Fruit fly (Drosophila melanogaster) whole organism, embryonic: ENCODE results near the gene UQCR-6.4L.

ENCODE experiments used
- CG10209 ChIP-seq: fragments of 200-800 bp; sonication (Bioruptor generic); optimal IDR thresholded peaks from 3 replicates; lab custom pipeline; 2017; ENCODE audit warnings: missing biosample characterization, mild to moderate bottlenecking, missing genetic modification characterization, missing genetic modification reagents
- CG11504 ChIP-seq: fragments of 200-800 bp; sonication (Bioruptor generic); optimal IDR thresholded peaks from 3 replicates; lab custom pipeline; 2019; ENCODE audit warnings: missing biosample characterization, mild to moderate bottlenecking, missing genetic modification characterization, moderate library complexity
- CG12071 ChIP-seq: fragments of 200-800 bp; sonication (Bioruptor generic); optimal IDR thresholded peaks from 3 replicates; lab custom pipeline; 2018; ENCODE audit warnings: missing biosample characterization, mild to moderate bottlenecking, missing genetic modification characterization
- CG12942 ChIP-seq: fragments of 200-800 bp; sonication (Bioruptor generic); optimal IDR thresholded peaks from 3 replicates; lab custom pipeline; 2016; ENCODE audit warnings: missing biosample characterization, missing genetic modification characterization
- CG13775 ChIP-seq: fragments of 200-800 bp; sonication (Bioruptor generic); optimal IDR thresholded peaks from 3 replicates; lab custom pipeline; 2017; ENCODE audit warnings: missing biosample characterization, mild to moderate bottlenecking, missing genetic modification characterization
- CG13894 ChIP-seq: fragments of 200-800 bp; sonication (Bioruptor generic); optimal IDR thresholded peaks from 3 replicates; lab custom pipeline; 2018; ENCODE audit warnings: missing biosample characterization, mild to moderate bottlenecking, missing genetic modification characterization, moderate library complexity
- CG14014 ChIP-seq: fragments of 200-800 bp; sonication (Bioruptor generic); IDR thresholded peaks from 2 replicates; pipeline ENCODE4 v1.3.6; 2022; ENCODE audit warnings: missing biosample characterization, missing genetic modification characterization
- CG1529 ChIP-seq: fragments of 200-800 bp; sonication (Bioruptor generic); optimal IDR thresholded peaks from 3 replicates; lab custom pipeline; 2018; ENCODE audit warnings: missing biosample characterization, missing genetic modification characterization
- CG15601 ChIP-seq: fragments of 200-800 bp; sonication (Bioruptor generic); optimal IDR thresholded peaks from 3 replicates; lab custom pipeline; 2019; ENCODE audit warnings: missing biosample characterization, mild to moderate bottlenecking, missing genetic modification characterization, moderate library complexity
- CG17186 ChIP-seq: fragments of 200-800 bp; sonication (Bioruptor generic); optimal IDR thresholded peaks from 3 replicates; lab custom pipeline; 2017; ENCODE audit warnings: missing biosample characterization, missing genetic modification reagents, missing genetic modification characterization
- CG17361 ChIP-seq: fragments of 200-800 bp; sonication (Bioruptor generic); IDR thresholded peaks from 3 replicates; pipeline ENCODE4 v1.3.6; 2022; ENCODE audit warnings: missing biosample characterization, missing genetic modification characterization
- CG2199 ChIP-seq: fragments of 200-800 bp; sonication (Bioruptor generic); IDR thresholded peaks from 3 replicates; pipeline ENCODE4 v1.3.6; 2022; ENCODE audit warnings: missing biosample characterization, missing genetic modification characterization
- CG32772 ChIP-seq: fragments of 200-800 bp; sonication (Bioruptor generic); IDR thresholded peaks from 2 replicates; pipeline ENCODE4 v1.3.6; 2022; ENCODE audit warnings: missing biosample characterization, missing genetic modification characterization
- CG3407 ChIP-seq: fragments of 200-800 bp; sonication (Bioruptor generic); optimal IDR thresholded peaks from 2 replicates; lab custom pipeline; 2018; ENCODE audit warnings: missing biosample characterization, mild to moderate bottlenecking, missing genetic modification characterization
- CG3838 ChIP-seq: fragments of 200-800 bp; sonication (Bioruptor generic); optimal IDR thresholded peaks from 3 replicates; lab custom pipeline; 2016; ENCODE audit warnings: missing biosample characterization, missing genetic modification characterization
- CG8089 ChIP-seq: fragments of 200-800 bp; sonication (Bioruptor generic); optimal IDR thresholded peaks from 3 replicates; lab custom pipeline; 2016; ENCODE audit warnings: missing biosample characterization, missing genetic modification characterization
- CrebB ChIP-seq: fragments of 200-800 bp; sonication (Bioruptor generic); optimal IDR thresholded peaks from 3 replicates; lab custom pipeline; 2018; ENCODE audit warnings: missing biosample characterization, mild to moderate bottlenecking, missing genetic modification characterization
- D ChIP-seq, 2 experiments: fragments of 200-800 bp in 1 of 2; fragments of >200 bp in 1 of 2; sonication (Bioruptor generic) in 1 of 2; optimal IDR thresholded peaks; 2 replicates in 1 of 2; 3 replicates in 1 of 2; lab custom pipeline; 2017; ENCODE audit warnings: mild to moderate bottlenecking in 1 of 2, missing biosample characterization in 1 of 2, missing genetic modification characterization in 1 of 2, missing genetic modification reagents in 1 of 2
- Dek ChIP-seq: fragments of 200-800 bp; sonication (Bioruptor generic); optimal IDR thresholded peaks from 3 replicates; lab custom pipeline; 2019; ENCODE audit warnings: missing biosample characterization, mild to moderate bottlenecking, missing genetic modification characterization, moderate library complexity
- Dll ChIP-seq: fragments of 200-800 bp; sonication (Bioruptor generic); IDR thresholded peaks from 4 replicates; pipeline ENCODE4 v1.3.6; 2022; ENCODE audit warnings: missing biosample characterization, missing genetic modification characterization; ENCODE audit not compliant: partially characterized antibody
- Elba2 ChIP-seq: fragments of 200-800 bp; sonication (Bioruptor generic); optimal IDR thresholded peaks from 3 replicates; lab custom pipeline; 2016; ENCODE audit warnings: missing biosample characterization, missing genetic modification characterization
- Ets97D ChIP-seq: fragments of 200-800 bp; sonication (Bioruptor generic); optimal IDR thresholded peaks from 3 replicates; lab custom pipeline; 2016; ENCODE audit warnings: missing biosample characterization, missing genetic modification characterization
- Fer2 ChIP-seq: fragments of 200-800 bp; sonication (Bioruptor generic); optimal IDR thresholded peaks from 2 replicates; lab custom pipeline; 2018; ENCODE audit warnings: missing biosample characterization, mild to moderate bottlenecking, missing genetic modification characterization, moderate library complexity
- Mes4 ChIP-seq: fragments of 200-800 bp; sonication (Bioruptor generic); optimal IDR thresholded peaks from 2 replicates; lab custom pipeline; 2016; ENCODE audit warnings: missing biosample characterization, missing genetic modification characterization
- Mrtf ChIP-seq: fragments of 200-800 bp; sonication (Bioruptor generic); IDR thresholded peaks from 3 replicates; pipeline ENCODE4 v1.3.6; 2022; ENCODE audit warnings: missing biosample characterization, missing genetic modification characterization
- NK7.1 ChIP-seq: fragments of 200-800 bp; sonication (Bioruptor generic); optimal IDR thresholded peaks from 3 replicates; lab custom pipeline; 2016; ENCODE audit warnings: missing biosample characterization, missing genetic modification characterization
- Nf-YC ChIP-seq: fragments of 200-800 bp; optimal IDR thresholded peaks from 3 replicates; lab custom pipeline; 2019; ENCODE audit warnings: missing biosample characterization, mild to moderate bottlenecking, missing genetic modification characterization, moderate library complexity
- Optix ChIP-seq: fragments of 200-800 bp; sonication (Bioruptor generic); IDR thresholded peaks from 3 replicates; pipeline ENCODE4 v1.3.6; 2022; ENCODE audit warnings: missing biosample characterization, missing genetic modification characterization
- Pdp1 ChIP-seq, 2 experiments: fragments of 200-800 bp; sonication (Bioruptor generic); optimal IDR thresholded peaks; 3 replicates each; lab custom pipeline; 2016; ENCODE audit warnings: missing biosample characterization in 2 of 2, missing genetic modification characterization in 2 of 2, mild to moderate bottlenecking in 1 of 2, moderate library complexity in 1 of 2
- Scr ChIP-seq: fragments of 200-800 bp; sonication (Bioruptor generic); IDR thresholded peaks from 2 replicates; pipeline ENCODE4 v1.3.6; 2022; ENCODE audit warnings: missing biosample characterization, missing genetic modification characterization; ENCODE audit not compliant: partially characterized antibody
- Taf1 ChIP-seq: fragments of 200-800 bp; sonication (Bioruptor generic); IDR thresholded peaks from 2 replicates; pipeline ENCODE4 v1.3.6; 2022; ENCODE audit warnings: missing biosample characterization, missing genetic modification characterization
- Usf ChIP-seq: fragments of 200-800 bp; sonication (Bioruptor generic); optimal IDR thresholded peaks from 2 replicates; lab custom pipeline; 2017; ENCODE audit warnings: missing genotype, missing biosample characterization, missing genetic modification characterization
- Vsx1 ChIP-seq: fragments of 200-800 bp; sonication (Bioruptor generic); optimal IDR thresholded peaks from 2 replicates; lab custom pipeline; 2017; ENCODE audit warnings: missing biosample characterization, mild to moderate bottlenecking, missing genetic modification characterization, missing genetic modification reagents
- br ChIP-seq: fragments of >200 bp; optimal IDR thresholded peaks from 2 replicates; lab custom pipeline; 2017
- btn ChIP-seq: fragments of 200-800 bp; sonication (Bioruptor generic); optimal IDR thresholded peaks from 2 replicates; lab custom pipeline; 2016; ENCODE audit warnings: missing biosample characterization, missing genetic modification characterization
- cas ChIP-seq: fragments of 200-800 bp; sonication (Bioruptor generic); IDR thresholded peaks from 2 replicates; pipeline ENCODE4 v1.3.6; 2022; ENCODE audit warnings: missing biosample characterization, missing genetic modification characterization
- chn ChIP-seq: fragments of 200-800 bp; sonication (Bioruptor generic); optimal IDR thresholded peaks from 2 replicates; lab custom pipeline; 2016; ENCODE audit warnings: missing biosample characterization, missing genetic modification characterization
- ci ChIP-seq: fragments of 200-800 bp; sonication (Bioruptor generic); IDR thresholded peaks from 3 replicates; pipeline ENCODE4 v1.3.6; 2022; ENCODE audit warnings: missing biosample characterization, missing genetic modification characterization
- dmrt99B ChIP-seq: fragments of 200-800 bp; sonication (Bioruptor generic); optimal IDR thresholded peaks from 2 replicates; lab custom pipeline; 2018; ENCODE audit warnings: missing biosample characterization, mild to moderate bottlenecking, missing genetic modification characterization, moderate library complexity
- en ChIP-seq: fragments of 200-800 bp; sonication (Bioruptor generic); optimal IDR thresholded peaks from 2 replicates; lab custom pipeline; 2016; ENCODE audit warnings: missing biosample characterization, missing genetic modification characterization
- gt ChIP-seq: fragments of 200-800 bp; sonication (Bioruptor generic); IDR thresholded peaks from 2 replicates; pipeline ENCODE4 v1.3.6; 2022; ENCODE audit warnings: missing biosample characterization, missing genetic modification characterization
- kni ChIP-seq: fragments of 200-800 bp; sonication (Bioruptor generic); optimal IDR thresholded peaks from 3 replicates; lab custom pipeline; 2017; ENCODE audit warnings: mild to moderate bottlenecking, missing biosample characterization, missing genetic modification reagents, missing genetic modification characterization
- mld ChIP-seq: fragments of 200-800 bp; sonication (Bioruptor generic); IDR thresholded peaks from 3 replicates; pipeline ENCODE4 v1.3.6; 2022; ENCODE audit warnings: missing biosample characterization, missing genetic modification characterization; ENCODE audit not compliant: partially characterized antibody
- org-1 ChIP-seq: fragments of 200-800 bp; sonication (Bioruptor generic); optimal IDR thresholded peaks from 2 replicates; lab custom pipeline; 2017; ENCODE audit warnings: missing biosample characterization, missing genetic modification characterization
- pum ChIP-seq: fragments of 200-800 bp; sonication (Bioruptor generic); optimal IDR thresholded peaks from 2 replicates; lab custom pipeline; 2016; ENCODE audit warnings: missing biosample characterization, missing genetic modification characterization
- scrt ChIP-seq: fragments of 200-800 bp; sonication (Bioruptor generic); optimal IDR thresholded peaks from 2 replicates; lab custom pipeline; 2018; ENCODE audit warnings: missing biosample characterization, mild to moderate bottlenecking, missing genetic modification characterization, moderate library complexity
- sd ChIP-seq: fragments of 200-800 bp; sonication (Bioruptor generic); optimal IDR thresholded peaks from 3 replicates; lab custom pipeline; 2018; ENCODE audit warnings: missing biosample characterization, mild to moderate bottlenecking, missing genetic modification characterization, moderate library complexity
- shn ChIP-seq: fragments of 200-800 bp; sonication (Bioruptor generic); optimal IDR thresholded peaks from 3 replicates; lab custom pipeline; 2016; ENCODE audit warnings: missing biosample characterization, missing genetic modification characterization
- sim ChIP-seq: fragments of 200-800 bp; sonication (Bioruptor generic); IDR thresholded peaks from 2 replicates; pipeline ENCODE4 v1.3.6; 2022; ENCODE audit warnings: missing biosample characterization, missing genetic modification characterization
- so ChIP-seq: fragments of 200-800 bp; sonication (Bioruptor generic); IDR thresholded peaks from 3 replicates; pipeline ENCODE4 v1.3.6; 2022; ENCODE audit warnings: missing biosample characterization, missing genetic modification characterization

Gene UQCR-6.4L

dm6 chr3L:16574307-16574946 is 7.9 kb downstream of the UQCR-6.4L start, which contains the start of gene mbf1 (continued):
- TF ChIP-seq CG15601 (tag; lab: Kevin White, UChicago) (peak; percentile 21), org-1 (GFP tag; lab: Kevin White, UChicago) (no peak), dmrt99B (tag; lab: Kevin White, UChicago) (no peak), CG10209 (GFP tag; lab: Kevin White, UChicago) (no peak), cas (GFP tag; lab: Robert Waterston, UW) (no peak), Ets97D (GFP tag; lab: Kevin White, UChicago) (peak; percentile 81), btn (GFP tag; lab: Kevin White, UChicago) (no peak), gt (no peak), sim (GFP tag; lab: Robert Waterston, UW) (no peak), CG3407 (GFP tag; lab: Kevin White, UChicago) (no peak), CG17186 (GFP tag; lab: Kevin White, UChicago) (peak; percentile 65), Elba2 (GFP tag; lab: Kevin White, UChicago) (peak; percentile 3), Taf1 (GFP tag; lab: Robert Waterston, UW) (no peak), CG2199 (GFP tag; lab: Robert Waterston, UW) (no peak), CG14014 (GFP tag; lab: Robert Waterston, UW) (no peak), Scr (GFP tag; lab: Robert Waterston, UW) (peak; percentile 66), shn (GFP tag; lab: Kevin White, UChicago) (peak; percentile 5), Dek (no peak), so (GFP tag; lab: Robert Waterston, UW) (no peak), CG13894 (tag; lab: Kevin White, UChicago) (peak; percentile 32), ci (no peak), sd (tag; lab: Kevin White, UChicago) (peak; percentile 94), CG3838 (GFP tag; lab: Kevin White, UChicago) (no peak), en (GFP tag; lab: Kevin White, UChicago) (no peak), CG1529 (GFP tag; lab: Kevin White, UChicago) (no peak), Pdp1 (GFP tag; optimal IDR thresholded peaks at IDR 0.05; lab: Kevin White, UChicago) (peak in 1 of 2 experiments; percentile 39), D (optimal IDR thresholded peaks at IDR 0.05; lab: Kevin White, UChicago) (no peak), D (GFP tag; optimal IDR thresholded peaks at IDR 0.05; lab: Kevin White, UChicago) (no peak), CG8089 (GFP tag; lab: Kevin White, UChicago) (no peak), CrebB (tag; lab: Kevin White, UChicago) (no peak), Usf (GFP tag; lab: Kevin White, UChicago) (no peak), Mes4 (GFP tag; lab: Kevin White, UChicago) (peak; percentile 2), CG12942 (GFP tag; lab: Kevin White, UChicago) (no peak), Dll (GFP tag; lab: Robert Waterston, UW) (peak; percentile 78), CG11504 (tag; lab: Kevin White, UChicago) (peak; percentile 27), CG12071 (GFP tag; lab: Kevin White, UChicago) (no peak), Optix (GFP tag; lab: Robert Waterston, UW) (no peak), NK7.1 (GFP tag; lab: Kevin White, UChicago) (no peak), pum (GFP tag; lab: Kevin White, UChicago) (no peak), Vsx1 (GFP tag; lab: Kevin White, UChicago) (no peak), scrt (GFP tag; lab: Kevin White, UChicago) (no peak), CG13775 (GFP tag; lab: Kevin White, UChicago) (peak; percentile 13), mld (GFP tag; lab: Robert Waterston, UW) (0 out of 3 replicates have a peak, but pooled peaks have one; percentile 13), Fer2 (tag; lab: Kevin White, UChicago) (no peak), CG17361 (GFP tag; lab: Robert Waterston, UW) (peak; percentile 61; the same call in 1 of the 3 replicates), br (lab: Kevin White, UChicago) (no peak), chn (GFP tag; lab: Kevin White, UChicago) (no peak), kni (GFP tag; lab: Kevin White, UChicago) (no peak), CG32772 (GFP tag; lab: Robert Waterston, UW) (no peak), Mrtf (GFP tag; lab: Robert Waterston, UW) (no peak), Nf-YC (tag; lab: Kevin White, UChicago) (peak; percentile 55)
